Fruit fly (Drosophila melanogaster) S2 (cell line): ENCODE measurements around the gene nrv2.

Experiments used
- CG8478 ChIP-seq: fragments of >200 bp; optimal IDR thresholded peaks from 2 replicates; lab custom pipeline; 2018
- CTCF ChIP-seq, 2 experiments: fragments of >200 bp; optimal IDR thresholded peaks; 2 replicates each; lab custom pipeline; 2018

DNA sequence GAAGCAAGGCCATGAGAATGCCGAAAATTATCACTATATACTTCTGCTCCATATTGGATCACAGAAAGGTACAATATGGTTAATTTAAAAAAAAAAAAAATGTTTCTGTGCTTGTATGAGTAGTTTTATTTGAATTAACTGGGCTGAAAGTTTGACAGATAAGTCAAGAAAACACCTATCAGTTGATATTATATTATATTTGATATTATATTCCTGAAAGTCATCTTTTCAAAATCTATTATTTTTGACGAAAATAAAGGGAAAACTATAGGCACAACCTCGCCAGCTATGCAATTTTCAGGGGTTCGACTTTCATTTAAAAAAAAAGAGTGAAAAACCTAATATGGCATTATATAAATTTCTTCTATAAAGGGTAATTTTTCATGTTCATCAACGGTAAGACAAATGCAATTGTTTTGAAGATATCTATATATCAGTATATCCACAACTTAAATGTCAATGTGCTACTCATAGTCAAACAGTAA, at the start of gene nrv2, which contains the start of gene CG43610:
- TF ChIP-seq CTCF (optimal IDR thresholded peaks at IDR 0.05; lab: Kevin White, UChicago) (no peak), CG8478 (no peak)
